Worm (Caenorhabditis elegans) whole organism, mixed stage, embryonic: ENCODE data around the gene snap-29.
A peak's percentile ranks its signal among the peaks of the same experiment; 100 is the strongest.

Source experiments
- bed-3 ChIP-seq: fragments of 200-800 bp; sonication (Bioruptor generic); optimal IDR thresholded peaks from 3 replicates; lab custom pipeline; 2018; ENCODE audit warnings: mild to moderate bottlenecking, missing genetic modification characterization, moderate library complexity, missing compliant biosample characterization
- ceh-43 ChIP-seq: fragments of 200-800 bp; sonication (Bioruptor generic); optimal IDR thresholded peaks from 2 replicates; lab custom pipeline; 2018; ENCODE audit warnings: mild to moderate bottlenecking, missing genetic modification characterization, moderate library complexity, missing compliant biosample characterization
- ceh-83 ChIP-seq: fragments of 200-800 bp; sonication (Bioruptor generic); optimal IDR thresholded peaks from 2 replicates; lab custom pipeline; 2018; ENCODE audit warnings: mild to moderate bottlenecking, missing genetic modification characterization, missing compliant biosample characterization
- ces-1 ChIP-seq: fragments of 150-350 bp; optimal IDR thresholded peaks from 2 replicates; lab custom pipeline; 2014; ENCODE audit warnings: missing biosample characterization, missing genetic modification reagents, missing genetic modification characterization
- cnd-1 ChIP-seq: fragments of 200-800 bp; sonication (Bioruptor generic); optimal IDR thresholded peaks from 2 replicates; lab custom pipeline; 2018; ENCODE audit warnings: mild to moderate bottlenecking, missing genetic modification characterization, missing compliant biosample characterization
- drap-1 ChIP-seq: fragments of 200-800 bp; sonication (Bioruptor generic); optimal IDR thresholded peaks from 3 replicates; lab custom pipeline; 2018; ENCODE audit warnings: mild to moderate bottlenecking, missing genetic modification characterization, missing compliant biosample characterization
- elt-1 ChIP-seq: sonication (generic microtip); optimal IDR thresholded peaks from 2 replicates; lab custom pipeline; 2017; ENCODE audit warnings: missing genetic modification characterization, mild to moderate bottlenecking, missing compliant biosample characterization, antibody characterized with exemption, moderate library complexity, borderline replicate concordance; ENCODE audit not compliant: insufficient read depth
- flh-1 ChIP-seq: fragments of 200-800 bp; sonication (Bioruptor generic); optimal IDR thresholded peaks from 2 replicates; lab custom pipeline; 2018; ENCODE audit warnings: mild to moderate bottlenecking, missing genetic modification characterization, moderate library complexity, missing compliant biosample characterization
- hlh-1 ChIP-seq: fragments of 150-350 bp; optimal IDR thresholded peaks from 2 replicates; lab custom pipeline; 2014; ENCODE audit warnings: missing biosample characterization, missing genetic modification reagents, missing genetic modification characterization
- lin-13 ChIP-seq: fragments of 150-350 bp; optimal IDR thresholded peaks from 2 replicates; lab custom pipeline; 2014; ENCODE audit warnings: missing biosample characterization, missing genetic modification characterization
- lin-32 ChIP-seq: fragments of 200-800 bp; sonication (Bioruptor generic); optimal IDR thresholded peaks from 2 replicates; lab custom pipeline; 2018; ENCODE audit warnings: mild to moderate bottlenecking, missing genetic modification characterization, missing compliant biosample characterization
- mep-1 ChIP-seq: fragments of 150-350 bp; optimal IDR thresholded peaks from 2 replicates; lab custom pipeline; 2017; ENCODE audit warnings: missing biosample characterization, missing genetic modification reagents, missing genetic modification characterization, inconsistent platforms
- mls-2 ChIP-seq: sonication (generic microtip); optimal IDR thresholded peaks from 2 replicates; lab custom pipeline; 2016; ENCODE audit warnings: mild to moderate bottlenecking, missing genetic modification characterization, moderate library complexity, missing compliant biosample characterization
- nhr-2 ChIP-seq: fragments of 150-350 bp; optimal IDR thresholded peaks from 2 replicates; lab custom pipeline; 2014; ENCODE audit warnings: missing biosample characterization, missing genetic modification characterization
- nhr-237 ChIP-seq: fragments of 150-350 bp; optimal IDR thresholded peaks from 2 replicates; lab custom pipeline; 2014; ENCODE audit warnings: missing biosample characterization, missing genetic modification characterization
- pha-4 ChIP-seq: fragments of 150-350 bp; optimal IDR thresholded peaks from 2 replicates; lab custom pipeline; 2018; ENCODE audit warnings: missing biosample characterization, missing genetic modification reagents, missing genetic modification characterization
- snpc-4 ChIP-seq: fragments of 150-350 bp; optimal IDR thresholded peaks from 2 replicates; lab custom pipeline; 2014; ENCODE audit warnings: missing biosample characterization, missing genetic modification characterization
- tbx-8 ChIP-seq: fragments of 200-800 bp; sonication (Bioruptor generic); optimal IDR thresholded peaks from 2 replicates; lab custom pipeline; 2018; ENCODE audit warnings: mild to moderate bottlenecking, missing genetic modification characterization, moderate library complexity, missing compliant biosample characterization
- unc-62 ChIP-seq: fragments of 150-350 bp; optimal IDR thresholded peaks from 2 replicates; lab custom pipeline; 2014; ENCODE audit warnings: missing biosample characterization, missing genetic modification reagents, missing genetic modification characterization
- zip-8 ChIP-seq: fragments of 150-350 bp; optimal IDR thresholded peaks from 2 replicates; lab custom pipeline; 2014; ENCODE audit warnings: missing biosample characterization, missing genetic modification characterization
- ztf-11 ChIP-seq: fragments of 150-350 bp; optimal IDR thresholded peaks from 2 replicates; lab custom pipeline; 2014; ENCODE audit warnings: missing biosample characterization, missing genetic modification characterization

The snap-29 gene

DNA sequence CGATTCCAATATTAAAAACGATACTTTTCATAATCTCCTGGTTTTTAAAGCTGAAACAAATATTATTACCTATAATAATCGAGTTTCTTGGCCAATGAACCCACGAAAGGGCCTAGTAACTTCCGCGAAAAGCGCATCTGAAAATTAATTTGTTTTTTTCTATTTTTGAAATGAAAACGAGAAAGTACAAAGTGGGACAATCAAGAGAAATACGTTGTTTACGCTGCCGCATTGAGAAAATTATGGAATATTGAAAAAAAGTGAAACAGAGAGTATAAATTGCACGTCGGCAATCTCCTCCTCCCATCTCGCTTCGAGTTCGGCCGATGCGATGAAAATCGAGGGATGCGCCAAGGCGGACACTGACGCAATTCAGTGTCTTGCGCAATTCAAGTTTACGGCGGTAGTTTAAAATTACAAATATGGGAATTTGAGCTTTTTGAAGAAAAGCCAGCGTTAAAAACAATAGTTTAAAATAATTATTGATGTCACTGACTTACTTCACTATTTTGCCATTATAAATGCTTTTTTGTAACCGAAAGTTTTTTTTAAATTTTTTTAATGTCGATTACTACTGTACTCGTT is 34.7 kb upstream of the snap-29 start, which contains the start of gene pdhk-2 (continued):
- TF ChIP-seq cnd-1 (tag; lab: Kevin White, UChicago) = peak; percentile 64
- TF ChIP-seq zip-8 (tag; lab: Kevin White, UChicago) = peak; percentile 82
- TF ChIP-seq nhr-2 = no peak
- peak; percentile 81 for TF ChIP-seq mls-2 (tag; lab: Kevin White, UChicago)
- no peak for TF ChIP-seq ztf-11 (tag; lab: Kevin White, UChicago)
- TF ChIP-seq mep-1 (tag; lab: Kevin White, UChicago) = peak; percentile 90
- TF ChIP-seq, all 35 proteins: peak for 23

DNA sequence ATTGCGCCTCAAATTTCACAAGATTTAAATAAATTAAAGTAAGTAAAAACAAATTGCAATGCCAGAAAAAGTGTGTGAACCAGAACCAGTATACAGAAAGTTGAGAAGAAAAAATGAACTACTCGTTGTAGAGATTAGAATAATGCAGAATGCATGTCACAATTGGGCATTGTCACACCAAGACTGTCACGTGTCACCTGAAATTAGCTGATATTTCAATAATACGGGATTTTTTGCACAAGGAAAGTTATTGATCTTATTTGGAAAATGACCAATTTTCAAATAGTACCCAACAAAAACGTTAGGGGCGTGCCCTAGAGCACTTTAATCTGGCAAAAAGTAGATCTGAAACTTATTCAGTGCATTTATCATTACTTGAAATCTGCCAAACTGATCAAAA is 34.1 kb upstream of the snap-29 start:
- TF ChIP-seq lin-13 (tag; lab: Kevin White, UChicago) = no peak
- no peak for TF ChIP-seq nhr-2
- TF ChIP-seq tbx-8 (GFP tag; lab: Kevin White, UChicago) = no peak

DNA sequence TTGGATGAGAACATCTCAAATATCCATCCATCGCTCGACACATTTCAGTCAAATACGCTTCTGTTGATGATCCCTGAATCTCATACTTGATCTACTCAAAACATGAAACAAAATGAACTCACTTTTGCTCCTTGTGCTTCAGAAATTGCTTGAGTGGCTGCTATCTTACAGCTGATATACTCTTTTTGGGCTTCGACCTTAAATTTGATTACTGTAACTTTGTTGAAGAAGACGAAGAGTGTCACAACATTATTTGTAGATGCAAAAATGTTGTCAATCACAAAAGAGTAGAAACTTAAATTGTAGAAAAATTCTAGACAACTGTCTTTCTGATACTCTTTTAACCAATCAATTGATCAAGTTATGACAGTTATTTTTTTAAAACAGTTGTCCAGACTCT is 33.5 kb upstream of the snap-29 start:
- TF ChIP-seq ces-1 (peak; percentile 8), snpc-4 (tag; lab: Kevin White, UChicago) (no peak)

- TF ChIP-seq bed-3 (GFP tag; lab: Kevin White, UChicago) (no peak), ces-1 (peak; percentile 92)
- TF ChIP-seq, all 35 proteins: peak for 1
Measured at ce11 chrIII:8743796-8744404, 32.2 kb upstream of the snap-29 start, which contains the start of gene ZK370.6. TSS of gene ZK370.6 (minus strand) at chrIII:8743846.

DNA sequence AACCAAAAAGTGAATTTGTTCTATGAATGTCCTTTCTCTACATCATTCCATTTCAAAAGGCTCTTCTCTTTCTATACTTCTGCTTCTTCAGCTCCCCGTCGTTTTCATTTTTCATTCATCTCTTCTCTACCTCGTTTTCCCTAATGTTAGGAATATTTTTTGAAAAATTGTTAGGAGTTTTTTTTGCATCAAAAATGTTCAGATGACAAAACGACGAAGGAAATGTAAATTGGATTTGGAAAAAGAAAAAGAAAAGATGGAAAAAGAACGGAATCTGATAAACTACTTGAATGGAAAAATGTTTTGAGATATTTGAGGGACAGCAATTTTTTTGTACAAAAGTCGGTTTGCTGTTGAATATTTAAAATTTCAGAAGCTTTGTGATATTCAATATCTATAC is 31.3 kb upstream of the snap-29 start:
- no peak for TF ChIP-seq zip-8 (tag; lab: Kevin White, UChicago)

DNA sequence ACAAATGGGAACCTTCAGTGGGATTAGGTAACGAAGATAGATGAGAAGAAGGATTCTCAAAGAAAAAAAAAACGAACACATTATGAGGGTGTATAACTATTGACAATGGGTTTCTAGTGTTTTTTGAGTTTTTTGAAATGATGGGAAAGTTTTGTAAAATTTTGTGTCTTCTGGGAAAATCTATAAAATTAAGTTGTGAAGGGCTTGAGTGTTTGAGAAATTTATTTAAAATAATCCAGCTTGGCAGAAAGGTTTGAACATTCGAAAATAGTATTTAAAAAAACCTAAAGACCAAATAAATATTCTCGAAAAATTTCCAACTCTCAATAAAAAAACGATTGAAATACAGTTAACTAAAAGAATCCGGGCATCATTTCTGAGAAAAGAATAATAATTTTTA is 30.8 kb upstream of the snap-29 start:
- TF ChIP-seq nhr-237 (tag; lab: Kevin White, UChicago) (no peak), lin-32 (GFP tag; lab: Kevin White, UChicago) (no peak), nhr-2 (no peak), hlh-1 (no peak), unc-62 (GFP tag; lab: Kevin White, UChicago) (no peak), flh-1 (GFP tag; lab: Kevin White, UChicago) (no peak), ceh-83 (GFP tag; lab: Kevin White, UChicago) (no peak), ceh-43 (GFP tag; lab: Kevin White, UChicago) (no peak), ces-1 (no peak)

- no peak for TF ChIP-seq drap-1 (GFP tag; lab: Kevin White, UChicago)
Measured at ce11 chrIII:8748620-8749019, 27.4 kb upstream of the snap-29 start.

DNA sequence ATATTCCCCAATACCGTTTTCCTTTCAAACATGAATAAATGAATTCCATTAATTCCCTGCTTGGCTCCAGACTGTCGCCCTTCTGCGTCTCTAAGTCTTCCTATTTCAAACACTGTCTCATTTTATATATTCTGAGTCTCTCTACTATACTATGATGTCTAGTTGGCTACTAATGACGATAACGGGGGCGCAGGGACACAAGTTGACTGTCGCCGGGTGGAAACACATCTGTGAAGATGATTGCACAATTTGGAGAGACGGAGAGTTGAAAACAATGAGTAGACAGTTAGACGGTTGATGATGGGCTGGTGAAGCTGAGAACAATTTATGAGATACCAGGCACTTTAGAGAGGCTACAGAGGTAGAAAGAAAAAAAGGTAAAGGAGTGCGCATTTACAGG is 26.6 kb upstream of the snap-29 start, which contains the start of gene sma-2:
Gene sma-2, plus strand, starts transcription at position 194 of the 400 bp plus-strand sequence.
- TF ChIP-seq lin-13 (tag; lab: Kevin White, UChicago) (no peak), pha-4 (peak; percentile 50), nhr-237 (tag; lab: Kevin White, UChicago) (peak; percentile 7)

DNA sequence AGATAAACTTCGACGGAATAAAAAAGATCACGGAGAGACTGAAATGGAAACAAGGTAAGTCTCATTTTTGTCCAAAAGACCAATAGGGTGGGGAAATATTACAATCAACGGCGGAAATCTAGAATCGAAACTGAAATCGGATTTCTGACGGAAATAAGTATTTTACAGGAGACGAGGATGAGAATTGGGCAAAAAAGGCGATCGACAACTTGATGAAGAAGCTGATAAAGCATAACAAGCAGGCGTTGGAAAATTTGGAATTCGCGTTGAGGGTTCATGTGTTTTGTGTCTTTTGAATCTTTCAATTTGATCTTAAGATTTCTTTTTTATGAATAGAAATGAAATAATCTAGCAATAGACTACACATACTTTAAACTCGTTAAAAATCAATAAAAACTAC is 25.4 kb upstream of the snap-29 start, which contains the start of gene ugtp-1:
Gene ugtp-1, minus strand, starts transcription at position 101 of the 400 bp plus-strand sequence.
- TF ChIP-seq tbx-8 (GFP tag; lab: Kevin White, UChicago) = no peak
- peak; percentile 1 for TF ChIP-seq elt-1 (tag; lab: Kevin White, UChicago)
